Worm (Caenorhabditis elegans) whole organism, early embryonic: Measurements from ENCODE around the gene Y54G11A.1.

Experiments
- B0310.2 ChIP-seq: sonication (generic microtip); optimal IDR thresholded peaks from 2 replicates; lab custom pipeline; 2016; ENCODE audit warnings: mild to moderate bottlenecking, missing genetic modification characterization, missing compliant biosample characterization
- F13C5.2 ChIP-seq: sonication (generic microtip); optimal IDR thresholded peaks from 2 replicates; lab custom pipeline; 2017; ENCODE audit warnings: mild to moderate bottlenecking, missing genetic modification characterization, inconsistent platforms, missing compliant biosample characterization
- aly-1 ChIP-seq: sonication (generic microtip); optimal IDR thresholded peaks from 2 replicates; lab custom pipeline; 2016; ENCODE audit warnings: missing genetic modification characterization, missing compliant biosample characterization
- ama-1 ChIP-seq: fragments of 150-350 bp; optimal IDR thresholded peaks from 2 replicates; lab custom pipeline; 2014
- ceh-13 ChIP-seq: fragments of 200-800 bp; sonication (Bioruptor generic); optimal IDR thresholded peaks from 2 replicates; lab custom pipeline; 2018; ENCODE audit warnings: mild to moderate bottlenecking, missing genetic modification characterization, missing compliant biosample characterization
- ceh-36 ChIP-seq: sonication (generic microtip); optimal IDR thresholded peaks from 2 replicates; lab custom pipeline; 2016; ENCODE audit warnings: missing genetic modification characterization, inconsistent platforms, missing compliant biosample characterization
- ets-7 ChIP-seq: sonication (generic microtip); optimal IDR thresholded peaks from 2 replicates; lab custom pipeline; 2016; ENCODE audit warnings: missing genotype, missing genetic modification characterization, missing compliant biosample characterization
- flt-1 ChIP-seq: fragments of 200-800 bp; sonication (Bioruptor generic); IDR thresholded peaks from 2 replicates; pipeline ENCODE4 v1.3.6; 2022; ENCODE audit warnings: missing genetic modification characterization, missing compliant biosample characterization
- hmbx-1 ChIP-seq: sonication (generic microtip); optimal IDR thresholded peaks from 2 replicates; lab custom pipeline; 2016; ENCODE audit warnings: mild to moderate bottlenecking, missing genetic modification characterization, missing compliant biosample characterization
- hmg-4 ChIP-seq: fragments of 200-800 bp; sonication (Bioruptor generic); optimal IDR thresholded peaks from 2 replicates; lab custom pipeline; 2018; ENCODE audit warnings: mild to moderate bottlenecking, missing genetic modification characterization, missing compliant biosample characterization
- hnd-1 ChIP-seq: sonication (generic microtip); optimal IDR thresholded peaks from 2 replicates; lab custom pipeline; 2016; ENCODE audit warnings: missing genetic modification characterization, missing compliant biosample characterization
- pes-1 ChIP-seq: fragments of 200-800 bp; sonication (Bioruptor generic); IDR thresholded peaks from 2 replicates; pipeline ENCODE4 v1.3.6; 2022; ENCODE audit warnings: missing genetic modification reagents, missing genetic modification characterization, missing compliant biosample characterization
- scrt-1 ChIP-seq: fragments of 200-800 bp; sonication (Bioruptor generic); IDR thresholded peaks from 2 replicates; pipeline ENCODE4 v1.3.6; 2022; ENCODE audit warnings: missing genetic modification characterization, missing compliant biosample characterization
- sea-1 ChIP-seq: fragments of 200-800 bp; sonication (Bioruptor generic); conservative IDR thresholded peaks from 2 replicates; pipeline ENCODE4 v1.3.6; 2022; ENCODE audit warnings: missing genetic modification characterization, missing compliant biosample characterization
- tbx-11 ChIP-seq: fragments of 200-800 bp; sonication (Bioruptor generic); IDR thresholded peaks from 2 replicates; pipeline ENCODE4 v1.3.6; 2022; ENCODE audit warnings: missing genetic modification characterization, missing compliant biosample characterization
- tbx-37 ChIP-seq: fragments of 200-800 bp; sonication (Bioruptor generic); conservative IDR thresholded peaks from 2 replicates; pipeline ENCODE4 v1.3.6; 2022; ENCODE audit warnings: missing genetic modification reagents, missing genetic modification characterization, missing compliant biosample characterization
- tra-4 ChIP-seq: sonication (generic microtip); optimal IDR thresholded peaks from 2 replicates; lab custom pipeline; 2017; ENCODE audit warnings: missing genetic modification characterization, missing compliant biosample characterization

Gene Y54G11A.1

DNA sequence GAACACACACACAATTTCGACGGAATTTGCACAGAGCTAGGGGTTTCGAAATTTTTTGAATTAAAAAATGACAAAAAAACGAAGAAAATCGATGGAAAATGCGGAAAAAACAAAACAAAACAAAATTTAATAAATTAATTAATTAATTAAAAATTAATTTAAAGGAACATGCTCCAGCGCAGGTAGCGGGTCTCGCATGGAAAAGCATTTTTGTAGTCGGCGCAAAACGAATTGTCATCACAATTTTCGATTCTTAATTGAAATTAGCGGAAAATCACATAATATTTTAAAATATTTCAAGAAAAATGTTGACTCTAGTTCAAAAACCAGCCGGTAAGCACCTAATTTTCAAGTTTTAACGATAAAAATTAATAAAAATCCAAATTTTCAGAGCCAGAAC, 7.4 kb upstream of the Y54G11A.1 start, which contains the start of gene Y54G11A.3:
Y54G11A.3 (plus strand) TSS at position 213 of the 400 bp plus-strand sequence.
- TF ChIP-seq F13C5.2 (no peak), aly-1 (tag; lab: Kevin White, UChicago) (no peak)

DNA sequence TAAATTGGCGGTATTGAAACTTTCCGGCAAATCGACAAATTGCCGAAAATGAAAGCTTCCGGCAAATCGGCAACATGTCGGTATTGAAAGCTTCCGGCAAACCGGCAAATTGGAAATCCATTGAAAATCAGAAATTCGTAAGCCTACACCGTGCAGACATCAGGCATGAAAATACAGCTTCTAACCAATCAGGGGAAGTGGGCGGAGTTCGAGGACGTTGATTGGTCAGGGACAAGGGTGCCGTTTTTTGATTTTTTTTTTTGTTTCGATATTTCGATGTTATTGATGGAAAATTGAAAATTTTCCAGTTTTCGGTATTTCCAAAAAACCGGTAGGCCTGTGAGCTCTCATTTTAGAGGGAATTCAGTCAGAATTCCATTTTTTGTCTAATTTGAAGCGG, 847 bp upstream of the Y54G11A.1 start:
- TF ChIP-seq flt-1 (GFP tag; lab: Robert Waterston, UW): no peak
- TF ChIP-seq ama-1 (lab: Kevin White, UChicago): no peak
- TF ChIP-seq tbx-37 (GFP tag; lab: Robert Waterston, UW): no peak
- TF ChIP-seq hmg-4: no peak
- no peak for TF ChIP-seq ceh-36 (tag; lab: Kevin White, UChicago)
- no peak for TF ChIP-seq scrt-1 (GFP tag; lab: Robert Waterston, UW)
- TF ChIP-seq tbx-11 (GFP tag; lab: Robert Waterston, UW): no peak
- no peak for TF ChIP-seq hnd-1 (tag; lab: Kevin White, UChicago)
- TF ChIP-seq hmbx-1: no peak
- TF ChIP-seq sea-1: no peak
- TF ChIP-seq tra-4 (tag; lab: Kevin White, UChicago): no peak
- no peak for TF ChIP-seq aly-1 (tag; lab: Kevin White, UChicago)
- no peak for TF ChIP-seq B0310.2
- no peak for TF ChIP-seq ets-7 (tag; lab: Kevin White, UChicago)

ce11 chrII:14257943-14258342, 11.0 kb downstream of the Y54G11A.1 start:
- TF ChIP-seq scrt-1 (GFP tag; lab: Robert Waterston, UW) (no peak), tbx-11 (GFP tag; lab: Robert Waterston, UW) (no peak), ceh-13 (GFP tag; lab: Kevin White, UChicago) (no peak), flt-1 (GFP tag; lab: Robert Waterston, UW) (no peak), hmg-4 (no peak), tbx-37 (GFP tag; lab: Robert Waterston, UW) (no peak), ama-1 (lab: Kevin White, UChicago) (no peak), tra-4 (tag; lab: Kevin White, UChicago) (no peak), ceh-36 (tag; lab: Kevin White, UChicago) (no peak), ets-7 (tag; lab: Kevin White, UChicago) (no peak), hmbx-1 (no peak), sea-1 (no peak), hnd-1 (tag; lab: Kevin White, UChicago) (no peak), aly-1 (tag; lab: Kevin White, UChicago) (no peak), pes-1 (GFP tag; lab: Robert Waterston, UW) (no peak), B0310.2 (no peak), F13C5.2 (no peak)

- TF ChIP-seq tbx-37 (GFP tag; lab: Robert Waterston, UW): no peak
- no peak for TF ChIP-seq scrt-1 (GFP tag; lab: Robert Waterston, UW)
Observed at ce11 chrII:14256779-14257178, 12.2 kb downstream of the Y54G11A.1 start, which contains the start of gene Y54G11A.19. Gene Y54G11A.19, minus strand, starts transcription at chrII:14256879.

ce11 chrII:14255850-14256249, 13.1 kb downstream of the Y54G11A.1 start:
- TF ChIP-seq ceh-13 (GFP tag; lab: Kevin White, UChicago) (no peak), ama-1 (lab: Kevin White, UChicago) (no peak), flt-1 (GFP tag; lab: Robert Waterston, UW) (no peak), F13C5.2 (no peak), hmbx-1 (no peak), ets-7 (tag; lab: Kevin White, UChicago) (no peak)

DNA sequence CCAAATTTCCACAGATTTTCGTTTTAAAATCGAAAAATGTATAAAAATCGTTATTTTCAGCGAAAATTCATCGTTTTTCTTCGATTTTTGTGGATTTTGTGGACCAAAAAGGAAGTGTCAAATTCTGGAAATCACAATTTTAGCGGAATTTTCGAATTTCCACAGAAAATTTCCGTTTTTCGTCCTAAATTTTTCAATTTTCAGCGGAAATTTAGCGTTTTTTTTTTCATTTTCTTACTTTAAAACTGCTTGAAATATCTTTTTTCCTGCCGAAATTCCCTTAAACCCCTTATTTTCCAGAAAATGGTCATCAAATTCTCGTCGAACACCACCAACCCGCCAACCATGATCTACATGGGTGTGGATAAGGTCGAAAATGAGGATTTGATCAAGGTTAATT, 16.9 kb downstream of the Y54G11A.1 start, which contains the start of gene Y54G11A.2:
Y54G11A.2 (plus strand) TSS at position 301 of the 400 bp plus-strand sequence.
- no peak for TF ChIP-seq aly-1 (tag; lab: Kevin White, UChicago)
- TF ChIP-seq ceh-13 (GFP tag; lab: Kevin White, UChicago): no peak
- TF ChIP-seq hmg-4: no peak
- TF ChIP-seq sea-1: no peak
- TF ChIP-seq ama-1 (lab: Kevin White, UChicago): no peak
- TF ChIP-seq B0310.2: no peak
- TF ChIP-seq flt-1 (GFP tag; lab: Robert Waterston, UW): no peak

DNA sequence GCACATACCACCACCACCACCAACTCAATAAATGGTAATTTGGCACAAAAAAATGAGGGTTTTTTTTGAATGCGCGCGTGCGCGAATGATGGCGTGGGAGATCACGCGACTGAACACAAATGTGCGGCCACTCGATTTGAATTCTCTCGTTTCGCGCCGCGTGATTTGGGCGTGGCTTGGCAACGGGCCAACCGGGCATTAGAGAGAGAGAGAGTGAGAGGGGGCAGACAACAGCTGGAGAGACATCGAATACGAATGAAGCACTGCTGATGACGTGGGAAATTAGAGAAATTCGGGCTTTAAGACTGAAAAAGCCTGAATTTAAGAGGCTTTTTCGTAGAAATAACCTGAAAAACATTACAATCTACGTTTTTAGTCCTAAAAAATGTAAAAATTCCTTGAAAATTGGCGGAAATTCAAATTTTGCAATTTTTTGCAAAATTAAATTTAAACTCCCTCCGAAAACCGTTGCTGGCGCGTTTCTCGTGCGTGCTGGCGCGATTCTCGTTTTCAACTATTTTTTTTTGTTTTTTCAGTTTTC, 17.5 kb downstream of the Y54G11A.1 start:
- peak; percentile 87 for TF ChIP-seq B0310.2
- TF ChIP-seq scrt-1 (GFP tag; lab: Robert Waterston, UW): peak; percentile 54; the same call in 1 of the 2 replicates
- peak; percentile 66 for TF ChIP-seq pes-1 (GFP tag; lab: Robert Waterston, UW)
- TF ChIP-seq ceh-36 (tag; lab: Kevin White, UChicago): peak; percentile 50
- peak; percentile 81 for TF ChIP-seq F13C5.2
- no peak for TF ChIP-seq ceh-13 (GFP tag; lab: Kevin White, UChicago)
- TF ChIP-seq tra-4 (tag; lab: Kevin White, UChicago): peak; percentile 52
- peak; percentile 30 for TF ChIP-seq hmbx-1
- no peak for TF ChIP-seq tbx-11 (GFP tag; lab: Robert Waterston, UW)
- no peak for TF ChIP-seq ets-7 (tag; lab: Kevin White, UChicago)
- peak; percentile 13 for TF ChIP-seq flt-1 (GFP tag; lab: Robert Waterston, UW)
- TF ChIP-seq sea-1: peak; percentile 52; the same call in 1 of the 2 replicates
- peak; percentile 96 for TF ChIP-seq ama-1 (lab: Kevin White, UChicago)
- TF ChIP-seq hnd-1 (tag; lab: Kevin White, UChicago): peak; percentile 1
- TF ChIP-seq hmg-4: peak; percentile 76
- TF ChIP-seq tbx-37 (GFP tag; lab: Robert Waterston, UW): no peak
- TF ChIP-seq aly-1 (tag; lab: Kevin White, UChicago): peak; percentile 65
